Fruit fly (Drosophila melanogaster): Measurements from ENCODE around the gene Hsc70-4.
A peak's percentile ranks its signal among the peaks of the same experiment; 100 is the strongest.

Hsc70-4 gene

DNA sequence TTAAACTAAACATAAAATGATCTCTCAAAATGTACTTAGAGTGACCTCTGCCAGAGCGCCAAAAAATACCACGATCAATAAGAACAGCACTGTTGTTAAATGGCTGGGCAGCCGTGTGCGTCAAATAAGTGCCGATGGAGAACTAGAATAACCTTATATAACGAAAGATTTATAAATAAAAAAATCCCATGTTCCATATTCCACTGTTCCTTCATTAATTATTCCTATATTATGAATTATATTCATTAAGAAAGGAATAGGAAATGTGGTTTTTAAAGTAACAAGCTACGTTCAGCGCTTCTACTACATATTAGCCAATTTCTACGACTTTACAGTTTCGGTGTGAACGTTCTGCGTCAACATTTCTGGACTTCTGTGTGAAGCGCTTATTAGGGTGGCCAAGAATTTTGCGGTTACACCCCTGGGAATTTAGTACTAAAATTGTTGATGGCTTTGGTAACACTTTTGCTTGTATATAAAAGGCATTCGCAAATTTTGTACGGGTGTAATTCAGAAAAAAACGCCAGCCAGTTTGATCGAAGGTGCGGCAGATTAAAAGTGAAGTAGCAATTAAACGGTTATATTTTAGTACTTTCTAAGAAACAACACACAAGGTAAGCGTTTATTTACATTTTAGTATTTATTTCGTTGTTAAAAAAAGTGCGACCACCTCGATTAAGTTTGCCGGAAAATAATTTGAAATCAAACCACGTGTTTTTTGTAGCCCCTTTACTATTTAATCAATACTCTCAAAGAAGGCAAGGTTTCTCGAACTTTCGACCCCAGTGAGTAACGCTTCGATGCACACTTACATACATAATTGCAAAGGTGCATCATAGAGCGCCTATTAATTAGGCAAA, at the start of gene Hsc70-4, which contains the start of gene tefu:
TSS of gene Hsc70-4 (plus strand) at position 502 of the 860 bp plus-strand sequence.
TSS of gene tefu (minus strand) at position 51 of the 860 bp plus-strand sequence.
- TF ChIP-seq CTCF (optimal IDR thresholded peaks at IDR 0.05) (peak in 1 of 2 experiments; percentile 6), CG8478 (optimal IDR thresholded peaks at IDR 0.05) (no peak)

DNA sequence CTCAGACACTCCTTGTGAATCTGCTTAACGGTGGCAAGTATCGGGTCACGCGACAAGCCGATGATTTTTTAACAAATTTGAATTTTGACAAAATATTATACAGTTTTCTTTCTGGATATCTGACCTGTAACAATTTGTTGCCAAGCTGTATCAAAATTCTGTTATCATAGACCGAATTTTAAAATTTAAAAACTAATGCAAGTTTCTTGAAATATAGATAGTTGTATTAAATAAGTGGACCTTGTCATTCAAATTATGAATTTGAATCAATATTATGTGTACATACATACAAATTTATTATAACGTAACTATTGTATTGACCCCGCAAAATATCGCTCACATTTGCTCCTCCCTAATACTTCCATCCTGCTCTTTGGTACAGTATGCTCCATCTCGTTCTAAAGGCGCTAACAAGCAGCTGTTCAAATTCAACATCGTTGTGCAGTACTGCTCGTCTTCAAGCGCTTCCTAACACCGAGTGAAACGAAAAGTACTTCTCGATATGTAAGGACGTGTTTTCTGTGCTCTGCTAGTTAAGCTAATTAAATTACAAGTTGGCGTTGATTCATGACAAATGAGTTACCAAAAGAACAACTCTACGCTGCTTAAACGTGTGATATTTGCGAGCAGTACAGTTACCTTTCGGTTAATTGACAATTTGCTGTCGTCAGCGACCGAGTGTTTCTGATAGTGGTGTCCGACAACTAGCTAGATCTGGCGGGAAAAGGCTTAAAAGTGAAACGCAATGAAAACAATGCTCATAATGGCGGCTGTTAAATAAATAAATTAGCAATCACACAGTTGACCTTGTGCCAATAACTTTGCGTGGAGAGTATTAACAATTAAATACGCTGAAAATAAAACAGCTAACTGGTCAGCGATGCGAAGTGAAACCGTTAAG, 46.1 kb upstream of the Hsc70-4 start, which contains the start of the genes Kpc1 and CG42542:
TSS of gene Kpc1 (minus strand) at position 77 of the 901 bp plus-strand sequence.
TSS of gene CG42542 (plus strand) at position 465 of the 901 bp plus-strand sequence.
- TF ChIP-seq CG8478 (optimal IDR thresholded peaks at IDR 0.05) (no peak), CTCF (optimal IDR thresholded peaks at IDR 0.05) (no peak)

DNA sequence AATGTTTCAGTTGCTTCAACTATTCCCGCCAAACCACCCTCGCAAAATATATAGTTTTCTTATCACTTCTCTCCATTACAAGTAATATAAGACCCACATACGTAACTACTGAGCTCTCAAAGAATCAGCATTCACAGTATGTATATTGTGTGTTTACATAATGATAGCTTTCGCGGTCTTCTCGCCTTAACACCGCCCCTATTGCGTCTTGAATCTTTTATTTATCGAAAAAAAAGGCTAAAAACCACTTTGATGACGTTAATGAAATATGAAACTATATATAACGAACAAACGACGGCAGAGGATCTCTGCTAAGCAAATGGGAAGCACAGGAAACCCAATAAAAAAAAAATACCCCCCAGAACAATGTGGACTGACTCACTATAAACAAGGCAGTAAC, 45.1 kb upstream of the Hsc70-4 start:
- TF ChIP-seq CTCF (optimal IDR thresholded peaks at IDR 0.05) (no peak), CG8478 (optimal IDR thresholded peaks at IDR 0.05) (no peak)

DNA sequence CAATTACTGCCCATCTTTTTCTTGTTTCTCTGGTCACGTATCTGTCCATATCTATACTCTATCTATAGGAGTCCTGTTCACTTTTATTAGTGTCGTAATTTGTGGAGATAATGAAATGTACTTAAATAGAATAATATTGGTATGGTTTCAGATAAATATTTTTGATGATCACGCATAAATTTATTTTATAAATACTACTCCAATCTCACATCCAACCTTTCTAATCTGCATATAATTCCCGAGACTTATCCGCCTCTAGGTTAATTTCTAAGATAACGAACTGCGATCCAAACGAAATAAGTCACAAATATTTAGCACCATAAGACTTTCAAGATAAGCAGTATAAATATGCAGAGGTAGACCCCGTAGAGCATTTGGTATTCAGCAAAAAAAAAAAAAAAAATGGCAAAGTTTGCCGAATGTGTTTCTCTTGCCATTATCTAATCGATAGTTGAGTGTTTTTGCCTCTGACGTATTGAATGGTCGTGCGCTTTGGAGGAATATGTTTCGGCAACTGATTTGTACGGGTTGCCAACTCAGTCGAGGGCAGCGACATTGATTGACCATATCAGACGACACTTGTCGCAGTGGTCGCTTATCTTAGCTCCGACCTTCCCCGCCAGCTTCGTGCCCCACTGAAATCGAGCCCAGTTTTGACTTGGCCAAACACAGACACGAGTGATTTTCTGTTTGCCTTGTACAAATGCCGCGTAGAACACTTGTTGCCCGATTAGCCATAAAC, 44.3 kb upstream of the Hsc70-4 start:
- TF ChIP-seq CG8478 (optimal IDR thresholded peaks at IDR 0.05) (no peak), CTCF (optimal IDR thresholded peaks at IDR 0.05) (no peak)

DNA sequence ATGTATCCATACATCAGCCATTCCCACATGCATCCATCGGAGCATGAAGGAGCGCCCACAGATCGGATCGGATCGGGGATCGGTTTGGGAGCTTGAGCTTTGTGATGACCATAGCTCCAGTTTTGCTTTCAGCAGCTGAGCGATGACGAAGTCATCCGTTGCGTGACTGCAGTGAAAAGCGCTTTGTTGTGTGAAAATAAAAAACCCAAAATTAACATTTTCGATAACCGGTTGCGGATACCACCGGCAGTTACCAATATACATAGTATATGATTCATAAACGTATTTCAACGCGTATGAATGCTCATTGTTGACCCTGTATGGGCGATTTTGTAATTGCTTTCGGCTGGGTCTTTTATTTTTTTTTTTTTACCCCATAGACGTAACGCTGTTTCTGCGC, 37.3 kb upstream of the Hsc70-4 start:
- TF ChIP-seq CTCF (optimal IDR thresholded peaks at IDR 0.05) (no peak), CG8478 (optimal IDR thresholded peaks at IDR 0.05) (no peak)

DNA sequence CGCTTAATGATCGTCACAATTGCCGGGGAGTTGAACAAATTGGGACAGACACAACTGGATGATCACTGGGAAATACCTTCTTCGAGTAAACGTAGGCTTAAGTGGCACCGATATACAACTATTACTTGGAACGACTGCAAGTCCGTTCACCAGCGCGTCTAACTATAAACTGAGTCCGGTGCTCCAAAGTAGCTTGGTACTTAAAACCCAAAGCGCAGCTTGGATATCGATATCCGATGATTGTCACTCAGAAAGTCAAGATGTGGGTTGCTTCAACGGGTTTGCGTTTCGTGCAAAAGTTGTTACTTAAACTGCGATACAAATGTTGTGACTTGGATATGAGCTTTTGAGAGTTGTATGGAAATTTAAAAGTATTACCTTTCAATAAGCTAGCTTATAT, 36.2 kb upstream of the Hsc70-4 start, which contains the start of gene Spn88Ea:
TSS of gene Spn88Ea (minus strand) at position 175 of the 400 bp plus-strand sequence.
- no peak for TF ChIP-seq CG8478 (optimal IDR thresholded peaks at IDR 0.05)
- no peak for TF ChIP-seq CTCF (optimal IDR thresholded peaks at IDR 0.05)

DNA sequence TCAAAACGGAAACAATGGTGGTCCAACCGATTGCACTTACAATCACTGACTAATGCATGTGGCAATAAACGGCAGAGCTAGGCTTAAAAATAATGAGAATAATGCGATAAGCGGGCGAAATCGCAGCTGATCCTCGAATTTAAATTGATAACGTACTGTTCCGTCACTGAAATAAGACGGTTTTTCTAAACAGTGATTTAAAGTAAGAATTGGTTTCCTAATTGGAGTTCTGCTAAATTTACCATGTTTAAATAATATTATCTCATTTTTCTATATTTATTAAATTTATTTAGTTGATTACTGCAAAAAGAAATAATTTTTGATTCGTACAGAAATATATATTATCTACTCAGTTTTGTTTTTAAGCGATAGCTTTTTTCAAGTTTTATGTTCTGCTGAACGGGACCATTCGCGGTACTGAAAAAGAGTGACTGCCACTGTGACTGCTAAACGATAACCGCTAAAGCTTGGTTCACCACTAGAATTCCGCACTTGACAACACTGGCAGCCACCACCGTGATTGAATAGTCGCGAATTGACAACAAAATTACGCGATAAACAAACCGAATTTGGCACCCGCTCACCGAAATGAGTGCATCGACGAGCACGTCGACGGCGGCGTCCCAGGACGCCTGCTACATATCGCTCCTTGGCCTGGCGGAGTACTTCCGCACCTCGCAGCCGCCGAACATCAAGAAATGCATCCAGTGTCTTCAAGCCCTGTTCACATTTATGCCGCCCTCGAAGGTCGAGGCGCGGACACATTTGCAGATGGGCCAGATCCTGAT, 33.6 kb upstream of the Hsc70-4 start, which contains the start of the genes Spn88Eb and Mau2:
TSS of gene Spn88Eb (minus strand) at position 51 of the 788 bp plus-strand sequence.
TSS of gene Mau2 (plus strand) at position 493 of the 788 bp plus-strand sequence.
- TF ChIP-seq CTCF (optimal IDR thresholded peaks at IDR 0.05) = peak in 1 of 2 experiments; percentile 24
- TF ChIP-seq CG8478 (optimal IDR thresholded peaks at IDR 0.05) = no peak

DNA sequence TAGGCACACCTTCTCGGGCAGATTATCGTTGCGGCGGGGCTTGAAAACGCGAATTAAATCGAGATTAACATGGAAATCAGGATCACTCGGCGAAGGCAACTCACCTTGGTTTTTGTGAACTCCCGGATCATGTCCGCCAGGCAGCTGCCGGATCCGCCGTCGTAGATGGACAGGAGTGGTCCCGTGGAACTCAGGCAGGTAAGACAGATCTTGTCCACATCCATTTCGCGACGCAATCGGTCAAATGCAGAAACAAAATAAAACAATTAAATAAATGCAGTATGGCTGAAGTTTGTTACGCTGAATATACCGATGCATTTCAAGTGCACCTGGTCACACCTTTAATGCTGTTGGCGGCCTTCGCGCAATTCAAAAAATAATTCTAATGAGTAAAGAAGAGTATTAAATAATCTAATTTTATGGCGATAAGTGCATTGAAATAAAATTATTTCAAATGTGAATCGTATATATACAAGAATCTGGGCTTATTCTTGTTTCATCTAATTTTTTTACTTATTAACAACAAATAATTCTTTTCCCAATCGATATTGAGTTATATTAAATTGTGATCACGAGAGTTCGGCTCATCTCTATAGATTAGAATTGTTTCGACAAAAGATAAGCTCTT, 29.0 kb upstream of the Hsc70-4 start, which contains the start of the genes CG6654 and CG4210:
TSS of gene CG6654 (minus strand) at position 297 of the 628 bp plus-strand sequence.
TSS of gene CG4210 (plus strand) at position 613 of the 628 bp plus-strand sequence.
- TF ChIP-seq CTCF (optimal IDR thresholded peaks at IDR 0.05) (no peak), CG8478 (optimal IDR thresholded peaks at IDR 0.05) (no peak)

DNA sequence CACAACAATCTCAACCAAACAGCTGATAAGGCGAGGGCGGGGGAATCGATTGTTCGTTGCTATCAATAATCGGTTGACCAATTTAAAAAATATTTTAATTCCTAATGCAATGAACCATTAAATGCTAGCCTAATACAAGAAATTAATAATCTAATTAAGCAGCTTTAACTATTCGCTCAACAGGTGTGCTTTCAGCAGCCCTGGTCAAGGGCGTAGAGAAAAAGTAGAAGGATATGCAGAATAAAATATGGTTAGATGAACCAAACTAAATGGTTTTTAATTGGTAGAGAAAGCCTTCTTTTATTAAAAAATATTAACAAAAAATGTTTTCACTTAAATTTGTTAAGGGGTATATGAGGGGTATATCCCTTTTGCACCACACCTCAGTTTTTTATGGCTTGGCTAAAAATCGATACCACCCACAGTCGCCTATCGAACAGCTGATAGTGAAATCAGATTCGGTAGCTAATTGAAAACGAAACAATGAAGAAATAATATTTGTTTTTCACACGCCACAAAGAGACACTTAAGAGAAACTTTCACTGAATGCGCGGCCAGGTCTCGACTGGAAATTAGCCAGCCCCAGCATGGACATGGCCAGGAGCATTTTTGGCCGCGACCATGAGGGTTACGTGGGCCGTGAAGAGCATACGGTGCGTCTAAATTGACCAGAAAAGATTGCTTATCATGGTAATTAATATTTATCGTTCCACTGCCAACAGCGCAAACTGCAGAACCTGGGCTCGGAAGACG, 23.5 kb upstream of the Hsc70-4 start, which contains the start of the genes SIDL and CG12241:
TSS of gene SIDL (minus strand) at position 51 of the 753 bp plus-strand sequence.
TSS of gene CG12241 (plus strand) at position 433 of the 753 bp plus-strand sequence.
- TF ChIP-seq CG8478 (optimal IDR thresholded peaks at IDR 0.05) (no peak), CTCF (optimal IDR thresholded peaks at IDR 0.05) (no peak)

DNA sequence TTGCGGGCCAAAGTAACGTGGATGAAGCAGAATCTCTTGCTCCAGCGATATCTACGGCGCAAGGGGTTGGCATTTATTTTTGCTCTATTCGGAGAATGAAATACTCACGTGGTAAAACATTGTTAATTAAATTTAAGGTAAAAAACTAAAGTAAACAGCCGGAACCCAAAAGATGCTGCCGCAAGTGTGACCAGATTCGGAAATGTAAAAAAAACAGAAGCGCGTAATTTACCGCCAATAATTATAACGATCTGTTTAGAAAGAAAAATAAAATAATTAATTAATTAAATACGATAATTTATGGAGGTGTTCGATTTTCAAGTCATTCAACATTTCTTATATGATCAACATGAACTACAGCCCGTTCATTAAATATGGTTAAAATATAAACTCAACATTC, 19.5 kb upstream of the Hsc70-4 start, which contains the start of gene Polr2G:
TSS of gene Polr2G (minus strand) at position 208 of the 400 bp plus-strand sequence.
- no peak for TF ChIP-seq CTCF (optimal IDR thresholded peaks at IDR 0.05)
- no peak for TF ChIP-seq CG8478 (optimal IDR thresholded peaks at IDR 0.05)

DNA sequence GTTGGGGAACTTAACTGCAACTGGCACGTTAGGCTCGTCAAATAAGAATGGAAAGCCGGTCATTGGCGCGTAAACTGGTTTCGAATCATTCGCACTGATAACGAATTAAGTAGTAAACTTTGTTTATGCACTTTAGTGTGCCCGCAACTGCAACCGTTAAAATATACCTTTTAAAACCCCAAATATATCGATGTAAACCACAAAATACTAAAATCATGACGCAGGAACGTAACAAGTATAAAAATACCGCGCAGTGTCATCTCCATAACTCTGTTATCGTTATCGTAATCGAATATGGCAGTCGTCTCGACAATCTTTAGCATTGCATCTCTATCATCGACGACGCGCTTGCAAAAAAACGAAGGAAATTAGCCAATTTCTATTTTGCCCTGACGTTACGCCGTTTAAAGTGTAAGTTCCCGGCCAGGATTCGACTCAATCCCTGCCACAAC, 17.2 kb upstream of the Hsc70-4 start, which contains the start of the genes CG31344 and Caf1-55:
TSS of gene CG31344 (minus strand) at position 51 of the 452 bp plus-strand sequence.
TSS of gene Caf1-55 (plus strand) at position 298 of the 452 bp plus-strand sequence.
- TF ChIP-seq CTCF (optimal IDR thresholded peaks at IDR 0.05) (no peak), CG8478 (optimal IDR thresholded peaks at IDR 0.05) (no peak)

Data from S2 (cell line).